Worm (Caenorhabditis elegans): ENCODE measurements around the gene C48B4.7.

Gene C48B4.7

ce11 chrIII:9525252-9525651 lies 34.0 kb downstream of the C48B4.7 start, which contains the start of gene trpp-3:
TSS of gene trpp-3 (plus strand) at chrIII:9525552.
- TF ChIP-seq nhr-12 (tag; optimal IDR thresholded peaks at IDR 0.05), result no peak
- TF ChIP-seq ceh-43 (GFP tag; optimal IDR thresholded peaks at IDR 0.05), result no peak
- TF ChIP-seq sem-2 (GFP tag; optimal IDR thresholded peaks at IDR 0.05), result no peak
- no peak for TF ChIP-seq nhr-2 (tag; optimal IDR thresholded peaks at IDR 0.05)
- TF ChIP-seq M03D4.4 (tag; optimal IDR thresholded peaks at IDR 0.05), result no peak
- no peak for TF ChIP-seq ham-2 (GFP tag; optimal IDR thresholded peaks at IDR 0.05)
- no peak for TF ChIP-seq mab-5 (tag; optimal IDR thresholded peaks at IDR 0.05)
- no peak for TF ChIP-seq tbx-8 (GFP tag; optimal IDR thresholded peaks at IDR 0.05)
- no peak for TF ChIP-seq ces-1 (GFP tag; optimal IDR thresholded peaks at IDR 0.05)
- TF ChIP-seq mls-2 (tag; optimal IDR thresholded peaks at IDR 0.05), result no peak
- TF ChIP-seq cnd-1 (tag; optimal IDR thresholded peaks at IDR 0.05), result no peak
- TF ChIP-seq sptf-1 (tag; optimal IDR thresholded peaks at IDR 0.05), result no peak
- TF ChIP-seq lin-32 (GFP tag; optimal IDR thresholded peaks at IDR 0.05), result no peak
- no peak for TF ChIP-seq unc-39 (tag; optimal IDR thresholded peaks at IDR 0.05)
- no peak for TF ChIP-seq elt-3 (tag; optimal IDR thresholded peaks at IDR 0.05)

- TF ChIP-seq nhr-237 (tag; optimal IDR thresholded peaks at IDR 0.05) (no peak), mep-1 (tag; optimal IDR thresholded peaks at IDR 0.05) (peak; percentile 16), ztf-11 (tag; optimal IDR thresholded peaks at IDR 0.05) (no peak), ceh-83 (GFP tag; optimal IDR thresholded peaks at IDR 0.05) (peak; percentile 13), lsy-2 (tag; optimal IDR thresholded peaks at IDR 0.05) (peak; percentile 36)
These were observed 35.6 kb downstream of the C48B4.7 start, which contains the start of gene mrps-23 for ce11 chrIII:9523581-9523980. TSS of gene mrps-23 (minus strand) at chrIII:9523672.

ce11 chrIII:9521410-9522090 lies 37.7 kb downstream of the C48B4.7 start, which contains the start of the genes clu-1 and prp-40:
TSS of gene clu-1 (minus strand) at chrIII:9521460.
TSS of gene prp-40 (plus strand) at chrIII:9522075.
- TF ChIP-seq blmp-1 (tag; optimal IDR thresholded peaks at IDR 0.05) (no peak), ceh-39 (tag; optimal IDR thresholded peaks at IDR 0.05) (peak; percentile 58), hlh-1 (tag; optimal IDR thresholded peaks at IDR 0.05) (peak; percentile 36), unc-120 (tag; optimal IDR thresholded peaks at IDR 0.05; ENCODE audit: poor library complexity, severe bottlenecking) (peak; percentile 30), mep-1 (tag; optimal IDR thresholded peaks at IDR 0.05) (peak; percentile 63), nhr-237 (tag; optimal IDR thresholded peaks at IDR 0.05) (peak; percentile 75), unc-62 (GFP tag; optimal IDR thresholded peaks at IDR 0.05) (peak; percentile 24), pha-4 (tag; optimal IDR thresholded peaks at IDR 0.05) (peak; percentile 88), drap-1 (GFP tag; optimal IDR thresholded peaks at IDR 0.05) (peak; percentile 15), lsy-2 (tag; optimal IDR thresholded peaks at IDR 0.05) (peak; percentile 82), ces-1 (GFP tag; optimal IDR thresholded peaks at IDR 0.05) (peak; percentile 72), cnd-1 (tag; optimal IDR thresholded peaks at IDR 0.05) (no peak), M03D4.4 (tag; optimal IDR thresholded peaks at IDR 0.05) (no peak), elt-1 (tag; optimal IDR thresholded peaks at IDR 0.05; ENCODE audit: borderline replicate concordance, insufficient read depth) (peak; percentile 13), lin-13 (tag; optimal IDR thresholded peaks at IDR 0.05) (peak; percentile 81)

- TF ChIP-seq zip-8 (tag; optimal IDR thresholded peaks at IDR 0.05), result no peak
- TF ChIP-seq ceh-83 (GFP tag; optimal IDR thresholded peaks at IDR 0.05), result no peak
These were observed 43.1 kb downstream of the C48B4.7 start, which contains the start of gene F55H2.7 for ce11 chrIII:9516148-9516547. TSS of gene F55H2.7 (minus strand) at chrIII:9516248.

- TF ChIP-seq unc-120 (tag; optimal IDR thresholded peaks at IDR 0.05; ENCODE audit: poor library complexity, severe bottlenecking), result no peak
- no peak for TF ChIP-seq blmp-1 (tag; optimal IDR thresholded peaks at IDR 0.05)
- no peak for TF ChIP-seq mls-2 (tag; optimal IDR thresholded peaks at IDR 0.05)
- TF ChIP-seq ces-1 (GFP tag; optimal IDR thresholded peaks at IDR 0.05), result no peak
- TF ChIP-seq hlh-1 (tag; optimal IDR thresholded peaks at IDR 0.05), result no peak
- no peak for TF ChIP-seq mab-5 (tag; optimal IDR thresholded peaks at IDR 0.05)
- TF ChIP-seq elt-3 (tag; optimal IDR thresholded peaks at IDR 0.05), result no peak
- TF ChIP-seq lin-32 (GFP tag; optimal IDR thresholded peaks at IDR 0.05), result no peak
- no peak for TF ChIP-seq ceh-39 (tag; optimal IDR thresholded peaks at IDR 0.05)
- TF ChIP-seq pha-4 (tag; optimal IDR thresholded peaks at IDR 0.05), result no peak
- no peak for TF ChIP-seq nhr-28 (tag; optimal IDR thresholded peaks at IDR 0.05)
These were observed 45.7 kb downstream of the C48B4.7 start, which contains the start of gene F55H2.8 for ce11 chrIII:9513569-9513968. TSS of gene F55H2.8 (plus strand) at chrIII:9513869.

Data from whole organism, mixed stage, embryonic.